Worm (Caenorhabditis elegans) whole organism, L2 larva: ENCODE data around the gene sra-2.

ENCODE experiments used
- aly-2 ChIP-seq: fragments of 150-350 bp; optimal IDR thresholded peaks from 2 replicates; lab custom pipeline; 2014; ENCODE audit warnings: missing biosample characterization, missing genetic modification characterization
- ama-1 ChIP-seq: fragments of 150-350 bp; optimal IDR thresholded peaks from 2 replicates; lab custom pipeline; 2018; ENCODE audit warnings: inconsistent platforms
- blmp-1 ChIP-seq: sonication (generic microtip); optimal IDR thresholded peaks from 2 replicates; lab custom pipeline; 2017; ENCODE audit warnings: missing genetic modification characterization, mild to moderate bottlenecking, missing compliant biosample characterization, antibody characterized with exemption, moderate library complexity; ENCODE audit not compliant: insufficient read depth
- dmd-4 ChIP-seq: sonication (generic microtip); optimal IDR thresholded peaks from 2 replicates; lab custom pipeline; 2017; ENCODE audit warnings: missing biosample characterization, missing genetic modification characterization
- mdl-1 ChIP-seq, 2 experiments: fragments of 150-350 bp in 1 of 2; sonication (generic microtip) in 1 of 2; optimal IDR thresholded peaks; 2 replicates each; lab custom pipeline; 2017; ENCODE audit warnings: missing biosample characterization in 2 of 2, missing genetic modification characterization in 2 of 2
- nhr-11 ChIP-seq: fragments of 150-350 bp; optimal IDR thresholded peaks from 2 replicates; lab custom pipeline; 2014; ENCODE audit warnings: missing biosample characterization, missing genetic modification characterization
- nhr-12 ChIP-seq: fragments of 150-350 bp; optimal IDR thresholded peaks from 2 replicates; lab custom pipeline; 2014; ENCODE audit warnings: missing biosample characterization, missing genetic modification characterization
- nhr-129 ChIP-seq: fragments of 150-350 bp; optimal IDR thresholded peaks from 2 replicates; lab custom pipeline; 2014; ENCODE audit warnings: missing biosample characterization, missing genetic modification characterization
- skn-1 ChIP-seq: sonication (generic microtip); optimal IDR thresholded peaks from 2 replicates; lab custom pipeline; 2017; ENCODE audit warnings: missing biosample characterization, missing genetic modification characterization
- snpc-4 ChIP-seq: fragments of 150-350 bp; optimal IDR thresholded peaks from 2 replicates; lab custom pipeline; 2014; ENCODE audit warnings: missing biosample characterization, missing genetic modification characterization
- ztf-4 ChIP-seq: fragments of 150-350 bp; optimal IDR thresholded peaks from 2 replicates; lab custom pipeline; 2014; ENCODE audit warnings: missing biosample characterization, missing genetic modification characterization

- TF ChIP-seq dmd-4, result no peak
- peak; percentile 17 for TF ChIP-seq nhr-129 (tag; lab: Kevin White, UChicago)
- TF ChIP-seq aly-2, result no peak
- no peak for TF ChIP-seq skn-1 (tag; lab: Kevin White, UChicago)
- no peak for TF ChIP-seq nhr-11 (tag; lab: Kevin White, UChicago)
- no peak for TF ChIP-seq snpc-4 (tag; lab: Kevin White, UChicago)
- TF ChIP-seq mdl-1 (tag; optimal IDR thresholded peaks at IDR 0.05; lab: Kevin White, UChicago), result no peak
- TF ChIP-seq nhr-12 (tag; lab: Kevin White, UChicago), result no peak
- no peak for TF ChIP-seq blmp-1 (tag; lab: Kevin White, UChicago)
- TF ChIP-seq ama-1 (lab: Kevin White, UChicago), result no peak
- no peak for TF ChIP-seq ztf-4 (tag; lab: Kevin White, UChicago)
Measured at ce11 chrII:9573412-9573811, 44.8 kb downstream of the sra-2 start.
